Fruit fly (Drosophila melanogaster): ENCODE measurements around the gene mtgo.

mtgo gene

dm6 chr2L:16535673-16536144 lies 9.1 kb upstream of the mtgo start (continued):
- TF ChIP-seq GATAe (GFP tag; conservative IDR thresholded peaks at IDR 0.05), result peak; percentile 85
- peak; percentile 96 for TF ChIP-seq CG10979 (tag; optimal IDR thresholded peaks at IDR 0.05)
- peak; percentile 94 for TF ChIP-seq CG4730 (GFP tag; IDR thresholded peaks at IDR 0.05)
- peak; percentile 87 for TF ChIP-seq CG11085 (GFP tag; IDR thresholded peaks at IDR 0.05)
- peak; percentile 82 for TF ChIP-seq CG8944 (GFP tag; optimal IDR thresholded peaks at IDR 0.05)
- no peak for TF ChIP-seq cad (GFP tag; optimal IDR thresholded peaks at IDR 0.05)
- TF ChIP-seq Ada2b (GFP tag; IDR thresholded peaks at IDR 0.05), result peak; percentile 92
- peak; percentile 44 for TF ChIP-seq CG14965 (GFP tag; optimal IDR thresholded peaks at IDR 0.05; ENCODE audit: borderline replicate concordance)
- peak; percentile 91 for TF ChIP-seq slp2 (GFP tag; optimal IDR thresholded peaks at IDR 0.05)
- TF ChIP-seq chinmo (GFP tag; IDR thresholded peaks at IDR 0.05; ENCODE audit: partially characterized antibody), result no peak
- TF ChIP-seq sr (GFP tag; IDR thresholded peaks at IDR 0.05), result peak; percentile 84
- TF ChIP-seq hbn (GFP tag; IDR thresholded peaks at IDR 0.05; ENCODE audit: partially characterized antibody), result no peak
- TF ChIP-seq CG13296 (GFP tag; optimal IDR thresholded peaks at IDR 0.05), result peak; percentile 84
- TF ChIP-seq CG1529 (GFP tag; optimal IDR thresholded peaks at IDR 0.05), result peak; percentile 90
- peak; percentile 82 for TF ChIP-seq Bteb2 (GFP tag; optimal IDR thresholded peaks at IDR 0.05)
- peak; percentile 69; the same call in 1 of the 2 replicates for TF ChIP-seq Lim3 (GFP tag; IDR thresholded peaks at IDR 0.05)
- TF ChIP-seq phol (tag; optimal IDR thresholded peaks at IDR 0.05), result peak; percentile 93
- TF ChIP-seq dimm (GFP tag; IDR thresholded peaks at IDR 0.05), result peak; percentile 79
- TF ChIP-seq CG2889 (GFP tag; IDR thresholded peaks at IDR 0.05), result peak; percentile 86
- TF ChIP-seq caup (GFP tag; optimal IDR thresholded peaks at IDR 0.05; ENCODE audit: severe bottlenecking), result peak; percentile 89
- peak; percentile 70 for TF ChIP-seq dm (GFP tag; optimal IDR thresholded peaks at IDR 0.05)
- TF ChIP-seq ham (GFP tag; IDR thresholded peaks at IDR 0.05), result peak; percentile 66; the same call in 1 of the 2 replicates
- no peak for TF ChIP-seq pros (GFP tag; optimal IDR thresholded peaks at IDR 0.05)
- peak; percentile 87 for TF ChIP-seq CG8089 (GFP tag; optimal IDR thresholded peaks at IDR 0.05)
- TF ChIP-seq Elba2 (GFP tag; optimal IDR thresholded peaks at IDR 0.05), result peak; percentile 68
- peak; percentile 94 for TF ChIP-seq E2f1 (GFP tag; IDR thresholded peaks at IDR 0.05)
- peak; percentile 80 for TF ChIP-seq CG3065 (GFP tag; optimal IDR thresholded peaks at IDR 0.05)
- TF ChIP-seq ac (GFP tag; optimal IDR thresholded peaks at IDR 0.05), result peak; percentile 92
- no peak for TF ChIP-seq CG1832 (GFP tag; optimal IDR thresholded peaks at IDR 0.05)
- peak; percentile 88 for TF ChIP-seq CG17385 (GFP tag; optimal IDR thresholded peaks at IDR 0.05)
- TF ChIP-seq Dbx (GFP tag; IDR thresholded peaks at IDR 0.05), result peak; percentile 82
- TF ChIP-seq gsb-n (tag; optimal IDR thresholded peaks at IDR 0.05), result peak; percentile 97
- TF ChIP-seq mam (GFP tag; optimal IDR thresholded peaks at IDR 0.05), result peak; percentile 84
- peak; percentile 86 for TF ChIP-seq CG7745 (tag; optimal IDR thresholded peaks at IDR 0.05)
- TF ChIP-seq Bgb (GFP tag; IDR thresholded peaks at IDR 0.05; ENCODE audit: partially characterized antibody), result no peak
- TF ChIP-seq Tbp (GFP tag; optimal IDR thresholded peaks at IDR 0.05), result no peak
- TF ChIP-seq CTCF (GFP tag; optimal IDR thresholded peaks at IDR 0.05), result peak; percentile 51
- peak; percentile 92 for TF ChIP-seq HHEX (GFP tag; optimal IDR thresholded peaks at IDR 0.05)
- TF ChIP-seq CG10462 (GFP tag; optimal IDR thresholded peaks at IDR 0.05), result peak; percentile 87
- TF ChIP-seq CG17328 (GFP tag; IDR thresholded peaks at IDR 0.05), result peak; percentile 97
- TF ChIP-seq pum (GFP tag; optimal IDR thresholded peaks at IDR 0.05), result peak; percentile 86
- peak; percentile 75 to 85 for TF ChIP-seq Trl (optimal IDR thresholded peaks at IDR 0.05)
- peak; percentile 87 for TF ChIP-seq Trl (GFP tag; optimal IDR thresholded peaks at IDR 0.05)
- TF ChIP-seq slbo (GFP tag; IDR thresholded peaks at IDR 0.05), result peak; percentile 95
- peak; percentile 88 for TF ChIP-seq nerfin-1 (tag; optimal IDR thresholded peaks at IDR 0.05)
- TF ChIP-seq TFAM (GFP tag; optimal IDR thresholded peaks at IDR 0.05), result peak; percentile 81
- peak; percentile 74 for TF ChIP-seq CG31365 (tag; optimal IDR thresholded peaks at IDR 0.05)
- no peak for TF ChIP-seq Scr (GFP tag; IDR thresholded peaks at IDR 0.05; ENCODE audit: partially characterized antibody)
- TF ChIP-seq Atf3 (GFP tag; optimal IDR thresholded peaks at IDR 0.05), result peak; percentile 84
- TF ChIP-seq abd-A (tag; optimal IDR thresholded peaks at IDR 0.05), result peak; percentile 75
- peak; percentile 68 for TF ChIP-seq CG17186 (GFP tag; optimal IDR thresholded peaks at IDR 0.05)
- TF ChIP-seq emc (GFP tag; optimal IDR thresholded peaks at IDR 0.05), result peak; percentile 57

Data from whole organism, embryonic.